Worm (Caenorhabditis elegans) whole organism, early embryonic: ENCODE measurements around the gene Y57G7A.6.

Source experiments
- B0310.2 ChIP-seq: sonication (generic microtip); optimal IDR thresholded peaks from 2 replicates; lab custom pipeline; 2016; ENCODE audit warnings: mild to moderate bottlenecking, missing genetic modification characterization, missing compliant biosample characterization
- F13C5.2 ChIP-seq: sonication (generic microtip); optimal IDR thresholded peaks from 2 replicates; lab custom pipeline; 2017; ENCODE audit warnings: mild to moderate bottlenecking, missing genetic modification characterization, inconsistent platforms, missing compliant biosample characterization
- ama-1 ChIP-seq: fragments of 150-350 bp; optimal IDR thresholded peaks from 2 replicates; lab custom pipeline; 2014
- hmbx-1 ChIP-seq: sonication (generic microtip); optimal IDR thresholded peaks from 2 replicates; lab custom pipeline; 2016; ENCODE audit warnings: mild to moderate bottlenecking, missing genetic modification characterization, missing compliant biosample characterization

ce11 chrII:1276778-1277177 lies 8.6 kb downstream of the Y57G7A.6 start, which contains the start of gene Y57G7A.11:
- no peak for TF ChIP-seq ama-1
- no peak for TF ChIP-seq B0310.2 (tag; lab: Kevin White, UChicago)
- no peak for TF ChIP-seq hmbx-1 (tag; lab: Kevin White, UChicago)
- no peak for TF ChIP-seq F13C5.2 (tag; lab: Kevin White, UChicago)
